Worm (Caenorhabditis elegans) whole organism, L4/young adult: ENCODE results near the gene R148.7.

Experiments used
- W03F9.2 ChIP-seq: fragments of 150-350 bp; optimal IDR thresholded peaks from 2 replicates; lab custom pipeline; 2014; ENCODE audit warnings: missing biosample characterization, missing genetic modification characterization
- dao-5 ChIP-seq: sonication (generic microtip); optimal IDR thresholded peaks from 2 replicates; lab custom pipeline; 2016; ENCODE audit warnings: missing genotype, missing genetic modification characterization, moderate library complexity, missing compliant biosample characterization
- him-1 ChIP-seq: sonication (generic microtip); optimal IDR thresholded peaks from 2 replicates; lab custom pipeline; 2016; ENCODE audit warnings: missing genotype, missing genetic modification reagents, missing genetic modification characterization, missing compliant biosample characterization

DNA sequence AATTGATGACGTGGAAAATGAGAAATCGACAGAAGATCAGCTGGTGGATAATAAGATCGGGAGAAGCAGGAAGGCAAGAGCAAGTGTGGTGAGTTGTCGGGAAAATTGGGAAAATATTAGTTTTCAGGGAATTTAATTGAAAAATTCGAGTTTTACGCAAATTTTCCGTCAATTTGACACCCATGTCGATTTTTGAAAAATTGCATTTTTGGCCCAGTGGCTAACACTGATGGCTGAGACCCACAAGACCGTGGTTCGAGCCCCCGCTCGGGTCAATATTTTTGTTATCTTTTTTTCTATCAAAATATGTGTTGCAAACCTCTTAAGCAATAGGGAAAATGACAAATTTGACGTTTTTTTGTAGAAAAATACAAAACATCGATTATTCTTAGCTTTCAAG, 9.6 kb downstream of the R148.7 start:
- TF ChIP-seq him-1 (tag; lab: Kevin White, UChicago) (no peak), W03F9.2 (tag; lab: Kevin White, UChicago) (no peak), dao-5 (no peak)
